Worm (Caenorhabditis elegans) whole organism, late embryonic: Measurements from ENCODE around the gene K09C4.7.

ENCODE experiments used
- C08G9.2 ChIP-seq: sonication (generic microtip); optimal IDR thresholded peaks from 2 replicates; lab custom pipeline; 2016; ENCODE audit warnings: mild to moderate bottlenecking, missing genetic modification characterization, moderate library complexity, missing compliant biosample characterization
- F13H6.1 ChIP-seq: sonication (generic microtip); optimal IDR thresholded peaks from 2 replicates; lab custom pipeline; 2016; ENCODE audit warnings: missing genetic modification characterization, missing compliant biosample characterization
- K09A11.1 ChIP-seq: sonication (generic microtip); optimal IDR thresholded peaks from 2 replicates; lab custom pipeline; 2017; ENCODE audit warnings: antibody characterized with exemption, mild to moderate bottlenecking, missing genetic modification characterization, missing compliant biosample characterization; ENCODE audit not compliant: insufficient read depth
- T23F11.4 ChIP-seq: fragments of 200-800 bp; sonication (Bioruptor generic); optimal IDR thresholded peaks from 2 replicates; lab custom pipeline; 2018; ENCODE audit warnings: mild to moderate bottlenecking, missing genetic modification characterization, missing compliant biosample characterization
- ceh-18 ChIP-seq: sonication (generic microtip); optimal IDR thresholded peaks from 2 replicates; lab custom pipeline; 2016; ENCODE audit warnings: missing genetic modification characterization, missing compliant biosample characterization
- ceh-19 ChIP-seq: fragments of 200-800 bp; sonication (Bioruptor generic); optimal IDR thresholded peaks from 2 replicates; lab custom pipeline; 2018; ENCODE audit warnings: mild to moderate bottlenecking, missing genetic modification characterization, missing compliant biosample characterization
- ceh-22 ChIP-seq: sonication (generic microtip); optimal IDR thresholded peaks from 2 replicates; lab custom pipeline; 2017; ENCODE audit warnings: missing biosample characterization, missing genetic modification characterization
- ceh-30 ChIP-seq: fragments of 150-350 bp; optimal IDR thresholded peaks from 2 replicates; lab custom pipeline; 2014; ENCODE audit warnings: missing biosample characterization, missing genetic modification characterization
- ceh-31 ChIP-seq: sonication (generic microtip); optimal IDR thresholded peaks from 2 replicates; lab custom pipeline; 2016; ENCODE audit warnings: missing genetic modification characterization, missing compliant biosample characterization
- ceh-34 ChIP-seq: sonication (generic microtip); optimal IDR thresholded peaks from 2 replicates; lab custom pipeline; 2016; ENCODE audit warnings: mild to moderate bottlenecking, missing genetic modification characterization, missing compliant biosample characterization
- ceh-48 ChIP-seq: sonication (generic microtip); optimal IDR thresholded peaks from 2 replicates; lab custom pipeline; 2016; ENCODE audit warnings: missing genetic modification characterization, inconsistent platforms, missing compliant biosample characterization
- ceh-9 ChIP-seq: sonication (generic microtip); optimal IDR thresholded peaks from 2 replicates; lab custom pipeline; 2016; ENCODE audit warnings: mild to moderate bottlenecking, missing genetic modification characterization, inconsistent platforms, missing compliant biosample characterization
- dmd-4 ChIP-seq: sonication (generic microtip); optimal IDR thresholded peaks from 2 replicates; lab custom pipeline; 2016; ENCODE audit warnings: borderline replicate concordance, missing genetic modification characterization, missing compliant biosample characterization
- elt-2 ChIP-seq: sonication (generic microtip); optimal IDR thresholded peaks from 2 replicates; lab custom pipeline; 2016; ENCODE audit warnings: missing genetic modification reagents, missing genetic modification characterization, missing compliant biosample characterization
- elt-4 ChIP-seq: sonication (generic microtip); optimal IDR thresholded peaks from 2 replicates; lab custom pipeline; 2016; ENCODE audit warnings: missing genetic modification characterization, missing compliant biosample characterization
- ets-4 ChIP-seq: sonication (generic microtip); optimal IDR thresholded peaks from 2 replicates; lab custom pipeline; 2016; ENCODE audit warnings: missing genetic modification characterization, missing compliant biosample characterization
- fkh-10 ChIP-seq: fragments of 150-350 bp; optimal IDR thresholded peaks from 2 replicates; lab custom pipeline; 2014; ENCODE audit warnings: missing biosample characterization, missing genetic modification reagents, missing genetic modification characterization
- fkh-6 ChIP-seq: sonication (generic microtip); optimal IDR thresholded peaks from 2 replicates; lab custom pipeline; 2016; ENCODE audit warnings: missing genetic modification characterization, missing compliant biosample characterization
- hlh-30 ChIP-seq: sonication (generic microtip); optimal IDR thresholded peaks from 2 replicates; lab custom pipeline; 2017; ENCODE audit warnings: antibody characterized with exemption, missing genetic modification characterization, missing compliant biosample characterization; ENCODE audit not compliant: insufficient read depth
- hlh-8 ChIP-seq: sonication (generic microtip); optimal IDR thresholded peaks from 2 replicates; lab custom pipeline; 2016; ENCODE audit warnings: missing genotype, missing genetic modification characterization, missing compliant biosample characterization
- lim-6 ChIP-seq: sonication (generic microtip); optimal IDR thresholded peaks from 2 replicates; lab custom pipeline; 2016; ENCODE audit warnings: missing genetic modification characterization, missing compliant biosample characterization
- lin-11 ChIP-seq: fragments of 200-800 bp; sonication (Bioruptor generic); optimal IDR thresholded peaks from 2 replicates; lab custom pipeline; 2018; ENCODE audit warnings: mild to moderate bottlenecking, missing genetic modification characterization, missing compliant biosample characterization
- madf-2 ChIP-seq: sonication (generic microtip); optimal IDR thresholded peaks from 2 replicates; lab custom pipeline; 2017; ENCODE audit warnings: missing genetic modification characterization, missing compliant biosample characterization
- mec-3 ChIP-seq: sonication (generic microtip); optimal IDR thresholded peaks from 2 replicates; lab custom pipeline; 2016; ENCODE audit warnings: borderline replicate concordance, missing genetic modification characterization, missing compliant biosample characterization
- nfya-1 ChIP-seq: sonication (generic microtip); optimal IDR thresholded peaks from 2 replicates; lab custom pipeline; 2017; ENCODE audit warnings: missing genetic modification characterization, mild to moderate bottlenecking, missing compliant biosample characterization, antibody characterized with exemption, moderate library complexity
- nhr-11 ChIP-seq: fragments of 150-350 bp; optimal IDR thresholded peaks from 2 replicates; lab custom pipeline; 2014; ENCODE audit warnings: missing biosample characterization, missing genetic modification characterization
- nhr-232 ChIP-seq: sonication (generic microtip); optimal IDR thresholded peaks from 2 replicates; lab custom pipeline; 2016; ENCODE audit warnings: missing genetic modification characterization, missing compliant biosample characterization
- npax-4 ChIP-seq: sonication (generic microtip); optimal IDR thresholded peaks from 2 replicates; lab custom pipeline; 2016; ENCODE audit warnings: missing genetic modification characterization, missing compliant biosample characterization
- pag-3 ChIP-seq: sonication (generic microtip); optimal IDR thresholded peaks from 2 replicates; lab custom pipeline; 2016; ENCODE audit warnings: missing compliant biosample characterization, missing genetic modification characterization, borderline replicate concordance
- pax-1 ChIP-seq: fragments of 150-350 bp; optimal IDR thresholded peaks from 2 replicates; lab custom pipeline; 2014; ENCODE audit warnings: missing biosample characterization, missing genetic modification characterization
- pha-2 ChIP-seq: sonication (generic microtip); optimal IDR thresholded peaks from 2 replicates; lab custom pipeline; 2017; ENCODE audit warnings: mild to moderate bottlenecking, missing genetic modification characterization, missing compliant biosample characterization
- pha-4 ChIP-seq: fragments of 150-350 bp; optimal IDR thresholded peaks from 2 replicates; lab custom pipeline; 2018; ENCODE audit warnings: missing biosample characterization, missing genetic modification reagents, missing genetic modification characterization
- pqm-1 ChIP-seq: sonication (generic microtip); optimal IDR thresholded peaks from 2 replicates; lab custom pipeline; 2016; ENCODE audit warnings: missing genetic modification characterization, missing compliant biosample characterization
- sdc-2 ChIP-seq: sonication (generic microtip); optimal IDR thresholded peaks from 2 replicates; lab custom pipeline; 2016; ENCODE audit warnings: missing genotype, missing genetic modification characterization, missing compliant biosample characterization
- sox-4 ChIP-seq: sonication (generic microtip); optimal IDR thresholded peaks from 2 replicates; lab custom pipeline; 2017; ENCODE audit warnings: mild to moderate bottlenecking, missing genetic modification characterization, inconsistent platforms, missing compliant biosample characterization
- tbx-7 ChIP-seq: sonication (generic microtip); optimal IDR thresholded peaks from 2 replicates; lab custom pipeline; 2016; ENCODE audit warnings: missing genotype, missing genetic modification characterization, missing compliant biosample characterization
- ttx-3 ChIP-seq: sonication (generic microtip); optimal IDR thresholded peaks from 2 replicates; lab custom pipeline; 2016; ENCODE audit warnings: missing genetic modification reagents, missing genetic modification characterization, missing compliant biosample characterization
- unc-86 ChIP-seq: sonication (generic microtip); optimal IDR thresholded peaks from 2 replicates; lab custom pipeline; 2016; ENCODE audit warnings: missing genetic modification characterization, missing compliant biosample characterization
- zip-5 ChIP-seq: sonication (generic microtip); optimal IDR thresholded peaks from 2 replicates; lab custom pipeline; 2016; ENCODE audit warnings: missing genetic modification characterization, missing compliant biosample characterization
- ztf-16 ChIP-seq: sonication (generic microtip); optimal IDR thresholded peaks from 2 replicates; lab custom pipeline; 2017; ENCODE audit warnings: missing genetic modification characterization, missing compliant biosample characterization

K09C4.7 gene

ce11 chrX:3226348-3227229 lies 46.1 kb upstream of the K09C4.7 start (continued):
- TF ChIP-seq lin-11 (tag; lab: Kevin White, UChicago) (no peak), lim-6 (tag; lab: Kevin White, UChicago) (no peak), F13H6.1 (tag; lab: Kevin White, UChicago) (peak; percentile 8), pqm-1 (tag; lab: Kevin White, UChicago) (no peak), tbx-7 (no peak), pax-1 (tag; lab: Kevin White, UChicago) (no peak), nfya-1 (tag; lab: Kevin White, UChicago) (peak; percentile 1), unc-86 (tag; lab: Kevin White, UChicago) (no peak), npax-4 (tag; lab: Kevin White, UChicago) (no peak), pha-4 (tag; lab: Kevin White, UChicago) (no peak), C08G9.2 (no peak), ceh-22 (no peak), ceh-31 (tag; lab: Kevin White, UChicago) (no peak), pag-3 (tag; lab: Kevin White, UChicago) (no peak), fkh-6 (no peak), elt-2 (tag; lab: Kevin White, UChicago) (no peak), ets-4 (tag; lab: Kevin White, UChicago) (no peak), sox-4 (tag; lab: Kevin White, UChicago) (no peak), nhr-232 (no peak)

ce11 chrX:3228701-3229100 lies 44.0 kb upstream of the K09C4.7 start:
- no peak for TF ChIP-seq elt-2 (tag; lab: Kevin White, UChicago)
- no peak for TF ChIP-seq hlh-30
- TF ChIP-seq fkh-10 (GFP tag; lab: Kevin White, UChicago), result no peak
- TF ChIP-seq nhr-11 (tag; lab: Kevin White, UChicago), result no peak
- no peak for TF ChIP-seq pax-1 (tag; lab: Kevin White, UChicago)
- TF ChIP-seq T23F11.4 (GFP tag; lab: Kevin White, UChicago), result no peak
- no peak for TF ChIP-seq madf-2
- no peak for TF ChIP-seq mec-3 (tag; lab: Kevin White, UChicago)
- no peak for TF ChIP-seq sdc-2 (tag; lab: Kevin White, UChicago)
- TF ChIP-seq nhr-232, result no peak
- TF ChIP-seq elt-4 (tag; lab: Kevin White, UChicago), result no peak
- TF ChIP-seq ceh-30 (tag; lab: Kevin White, UChicago), result no peak
- TF ChIP-seq hlh-8 (tag; lab: Kevin White, UChicago), result no peak
- TF ChIP-seq zip-5 (tag; lab: Kevin White, UChicago), result no peak
- no peak for TF ChIP-seq ztf-16 (tag; lab: Kevin White, UChicago)
- no peak for TF ChIP-seq pha-2

- TF ChIP-seq madf-2 (no peak), ttx-3 (tag; lab: Kevin White, UChicago) (no peak), ztf-16 (tag; lab: Kevin White, UChicago) (no peak), ceh-48 (tag; lab: Kevin White, UChicago) (no peak), K09A11.1 (tag; lab: Kevin White, UChicago) (no peak), ceh-19 (GFP tag; lab: Kevin White, UChicago) (no peak), ceh-34 (tag; lab: Kevin White, UChicago) (no peak), dmd-4 (tag; lab: Kevin White, UChicago) (no peak), pag-3 (tag; lab: Kevin White, UChicago) (no peak), ceh-9 (tag; lab: Kevin White, UChicago) (no peak), ceh-18 (no peak), elt-2 (tag; lab: Kevin White, UChicago) (no peak), pha-4 (tag; lab: Kevin White, UChicago) (no peak)
These were observed 42.1 kb upstream of the K09C4.7 start for ce11 chrX:3230575-3230974.
